Worm (Caenorhabditis elegans) whole organism, L3 larva: ENCODE data around the gene C39B10.4.

Source experiments
- R02D3.7 ChIP-seq: fragments of 150-350 bp; optimal IDR thresholded peaks from 2 replicates; lab custom pipeline; 2014; ENCODE audit warnings: missing biosample characterization, missing genetic modification characterization
- ZK546.5 ChIP-seq: sonication (generic microtip); optimal IDR thresholded peaks from 2 replicates; lab custom pipeline; 2017; ENCODE audit warnings: missing biosample characterization, missing genetic modification characterization
- aly-2 ChIP-seq: fragments of 150-350 bp; optimal IDR thresholded peaks from 2 replicates; lab custom pipeline; 2014; ENCODE audit warnings: missing biosample characterization, missing genetic modification characterization
- ama-1 ChIP-seq: fragments of 150-350 bp; optimal IDR thresholded peaks from 2 replicates; lab custom pipeline; 2018
- ceh-16 ChIP-seq: sonication (generic microtip); optimal IDR thresholded peaks from 2 replicates; lab custom pipeline; 2017; ENCODE audit warnings: missing biosample characterization, missing genetic modification characterization
- ceh-28 ChIP-seq: fragments of 150-350 bp; optimal IDR thresholded peaks from 2 replicates; lab custom pipeline; 2014; ENCODE audit warnings: missing biosample characterization, missing genetic modification reagents, missing genetic modification characterization
- ceh-82 ChIP-seq: fragments of 150-350 bp; optimal IDR thresholded peaks from 2 replicates; lab custom pipeline; 2014; ENCODE audit warnings: missing biosample characterization, missing genetic modification characterization
- ceh-9 ChIP-seq: sonication (generic microtip); optimal IDR thresholded peaks from 2 replicates; lab custom pipeline; 2018; ENCODE audit warnings: missing biosample characterization, missing genetic modification characterization
- daf-12 ChIP-seq: fragments of 150-350 bp; optimal IDR thresholded peaks from 2 replicates; lab custom pipeline; 2014; ENCODE audit warnings: missing biosample characterization, missing genetic modification reagents, missing genetic modification characterization
- egl-27 ChIP-seq: sonication (generic microtip); optimal IDR thresholded peaks from 4 replicates; lab custom pipeline; 2017; ENCODE audit warnings: missing biosample characterization, missing genetic modification reagents, missing genetic modification characterization
- egl-5 ChIP-seq: fragments of 150-350 bp; optimal IDR thresholded peaks from 2 replicates; lab custom pipeline; 2017; ENCODE audit warnings: missing biosample characterization, missing genetic modification reagents, missing genetic modification characterization, inconsistent platforms
- elt-1 ChIP-seq: fragments of 150-350 bp; optimal IDR thresholded peaks from 2 replicates; lab custom pipeline; 2014; ENCODE audit warnings: missing biosample characterization, missing genetic modification characterization
- elt-2 ChIP-seq: sonication (generic microtip); optimal IDR thresholded peaks from 2 replicates; lab custom pipeline; 2016; ENCODE audit warnings: missing genetic modification reagents, mild to moderate bottlenecking, missing genetic modification characterization, missing compliant biosample characterization
- elt-3 ChIP-seq, 3 experiments: fragments of 150-350 bp in 1 of 3; sonication (generic microtip) in 2 of 3; optimal IDR thresholded peaks; 2 replicates in 2 of 3; 4 replicates in 1 of 3; lab custom pipeline; 2014 to 2017; ENCODE audit warnings: missing biosample characterization in 3 of 3, missing genetic modification characterization in 3 of 3
- eor-1 ChIP-seq, 2 experiments: fragments of 150-350 bp; optimal IDR thresholded peaks; 2 replicates each; lab custom pipeline; 2014 to 2018; ENCODE audit warnings: missing biosample characterization in 2 of 2, missing genetic modification characterization in 2 of 2
- fkh-10 ChIP-seq: sonication (generic microtip); optimal IDR thresholded peaks from 2 replicates; lab custom pipeline; 2017; ENCODE audit warnings: missing biosample characterization, missing genetic modification reagents, missing genetic modification characterization
- fkh-2 ChIP-seq: fragments of 150-350 bp; optimal IDR thresholded peaks from 2 replicates; lab custom pipeline; 2014; ENCODE audit warnings: missing biosample characterization, missing genetic modification reagents, missing genetic modification characterization
- fos-1 ChIP-seq: fragments of 150-350 bp; optimal IDR thresholded peaks from 2 replicates; lab custom pipeline; 2014; ENCODE audit warnings: missing biosample characterization, missing genetic modification characterization
- hmg-11 ChIP-seq: sonication (generic microtip); optimal IDR thresholded peaks from 2 replicates; lab custom pipeline; 2016; ENCODE audit warnings: missing genetic modification characterization, missing compliant biosample characterization
- jun-1 ChIP-seq: fragments of 150-350 bp; optimal IDR thresholded peaks from 2 replicates; lab custom pipeline; 2014; ENCODE audit warnings: missing biosample characterization, missing genetic modification reagents, missing genetic modification characterization
- lin-39 ChIP-seq: fragments of 150-350 bp; optimal IDR thresholded peaks from 2 replicates; lab custom pipeline; 2018; ENCODE audit warnings: missing biosample characterization, missing genetic modification reagents, missing genetic modification characterization
- lsy-12 ChIP-seq: sonication (generic microtip); optimal IDR thresholded peaks from 2 replicates; lab custom pipeline; 2016; ENCODE audit warnings: mild to moderate bottlenecking, missing genetic modification characterization, missing compliant biosample characterization
- mdl-1 ChIP-seq: fragments of 150-350 bp; optimal IDR thresholded peaks from 2 replicates; lab custom pipeline; 2014; ENCODE audit warnings: missing biosample characterization, missing genetic modification characterization
- nfya-1 ChIP-seq: sonication (generic microtip); optimal IDR thresholded peaks from 2 replicates; lab custom pipeline; 2017; ENCODE audit warnings: missing genetic modification characterization, mild to moderate bottlenecking, missing compliant biosample characterization, antibody characterized with exemption, moderate library complexity; ENCODE audit not compliant: insufficient read depth
- nhr-11 ChIP-seq: fragments of 150-350 bp; optimal IDR thresholded peaks from 2 replicates; lab custom pipeline; 2014; ENCODE audit warnings: missing biosample characterization, missing genetic modification characterization
- nhr-23 ChIP-seq: fragments of 150-350 bp; optimal IDR thresholded peaks from 2 replicates; lab custom pipeline; 2014; ENCODE audit warnings: missing biosample characterization, missing genetic modification reagents, missing genetic modification characterization
- nhr-25 ChIP-seq: sonication (generic microtip); optimal IDR thresholded peaks from 2 replicates; lab custom pipeline; 2017; ENCODE audit warnings: missing biosample characterization, missing genetic modification characterization
- nhr-28 ChIP-seq: fragments of 150-350 bp; optimal IDR thresholded peaks from 2 replicates; lab custom pipeline; 2014; ENCODE audit warnings: missing biosample characterization, missing genetic modification characterization
- nhr-43 ChIP-seq: sonication (generic microtip); optimal IDR thresholded peaks from 2 replicates; lab custom pipeline; 2016; ENCODE audit warnings: mild to moderate bottlenecking, missing genetic modification characterization, missing compliant biosample characterization; ENCODE audit not compliant: poor library complexity, severe bottlenecking
- nhr-67 ChIP-seq: fragments of 150-350 bp; optimal IDR thresholded peaks from 2 replicates; lab custom pipeline; 2014; ENCODE audit warnings: missing biosample characterization, missing genetic modification characterization
- nhr-76 ChIP-seq: fragments of 150-350 bp; sonication (generic microtip); optimal IDR thresholded peaks from 5 replicates; lab custom pipeline; 2014; ENCODE audit warnings: missing biosample characterization, missing genetic modification characterization
- nhr-77 ChIP-seq: fragments of 150-350 bp; optimal IDR thresholded peaks from 2 replicates; lab custom pipeline; 2014; ENCODE audit warnings: missing biosample characterization, missing genetic modification characterization
- pha-4 ChIP-seq: fragments of 150-350 bp; optimal IDR thresholded peaks from 2 replicates; lab custom pipeline; 2014; ENCODE audit warnings: missing biosample characterization, missing genetic modification reagents, missing genetic modification characterization
- pqm-1 ChIP-seq: fragments of 150-350 bp; optimal IDR thresholded peaks from 2 replicates; lab custom pipeline; 2017; ENCODE audit warnings: missing biosample characterization, missing genetic modification characterization, inconsistent platforms
- sea-2 ChIP-seq: fragments of 150-350 bp; sonication (generic microtip); optimal IDR thresholded peaks from 4 replicates; lab custom pipeline; 2014; ENCODE audit warnings: missing biosample characterization, missing genetic modification reagents, missing genetic modification characterization
- skn-1 ChIP-seq: fragments of 150-350 bp; optimal IDR thresholded peaks from 2 replicates; lab custom pipeline; 2014; ENCODE audit warnings: missing biosample characterization, missing genetic modification characterization
- tbx-2 ChIP-seq: sonication (generic microtip); optimal IDR thresholded peaks from 2 replicates; lab custom pipeline; 2016; ENCODE audit warnings: mild to moderate bottlenecking, missing genetic modification characterization, missing compliant biosample characterization
- unc-39 ChIP-seq: sonication (generic microtip); optimal IDR thresholded peaks from 4 replicates; lab custom pipeline; 2017; ENCODE audit warnings: missing biosample characterization, missing genetic modification characterization
- unc-62 ChIP-seq: fragments of 150-350 bp; sonication (generic microtip); optimal IDR thresholded peaks from 4 replicates; lab custom pipeline; 2014; ENCODE audit warnings: missing biosample characterization, missing genetic modification reagents, missing genetic modification characterization
- zag-1 ChIP-seq: fragments of 150-350 bp; optimal IDR thresholded peaks from 2 replicates; lab custom pipeline; 2014; ENCODE audit warnings: missing biosample characterization, missing genetic modification characterization
- ztf-11 ChIP-seq: fragments of 150-350 bp; optimal IDR thresholded peaks from 2 replicates; lab custom pipeline; 2014; ENCODE audit warnings: missing biosample characterization, missing genetic modification characterization
- ztf-4 ChIP-seq: fragments of 150-350 bp; optimal IDR thresholded peaks from 2 replicates; lab custom pipeline; 2014; ENCODE audit warnings: missing biosample characterization, missing genetic modification characterization

C39B10.4 gene

DNA sequence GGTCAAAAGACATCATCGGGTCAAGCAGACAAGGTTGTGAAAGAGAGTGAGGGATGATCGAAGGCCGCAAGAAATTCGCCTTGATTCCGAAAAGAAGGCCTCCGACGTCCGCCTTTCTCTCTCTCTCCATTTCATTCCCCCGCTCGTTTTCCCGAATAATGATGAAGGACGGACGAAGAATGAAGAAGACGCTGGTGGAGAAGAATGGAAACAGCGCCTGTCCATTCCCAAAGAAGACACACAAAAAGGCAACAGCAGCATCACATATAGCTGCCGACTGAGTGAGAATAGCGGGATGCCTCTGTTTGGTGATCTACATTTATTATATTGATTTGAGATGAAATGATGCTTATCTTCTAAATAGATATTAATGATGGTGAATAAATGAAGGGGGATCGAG lies 15.6 kb upstream of the C39B10.4 start:
- TF ChIP-seq elt-2 (tag; lab: Kevin White, UChicago) (no peak), nhr-23 (tag; lab: Kevin White, UChicago) (peak; percentile 22), nhr-25 (tag; lab: Kevin White, UChicago) (peak; percentile 71)

DNA sequence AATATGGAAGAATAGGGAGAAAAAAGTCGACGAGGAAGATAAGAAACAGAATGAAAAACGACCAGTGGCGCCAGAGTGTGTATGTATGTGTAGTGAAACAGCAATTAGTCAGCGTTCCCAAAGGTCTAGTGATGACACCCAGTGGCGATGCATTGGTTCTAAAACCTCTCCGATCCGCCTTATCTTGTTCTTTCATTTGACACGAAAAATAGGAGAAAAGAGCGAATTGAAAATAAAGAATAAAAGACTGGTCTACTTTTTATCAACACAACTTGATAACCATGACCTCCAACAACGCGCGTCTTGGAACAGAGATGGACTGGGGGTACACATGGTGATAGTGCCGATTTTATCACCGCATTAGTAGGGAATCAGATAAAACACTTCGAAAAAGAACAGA lies 13.9 kb upstream of the C39B10.4 start:
- TF ChIP-seq nfya-1 (peak; percentile 46), unc-62 (GFP tag; lab: Kevin White, UChicago) (peak; percentile 23), nhr-25 (tag; lab: Kevin White, UChicago) (peak; percentile 8), sea-2 (GFP tag; lab: Kevin White, UChicago) (no peak), nhr-23 (tag; lab: Kevin White, UChicago) (peak; percentile 65), hmg-11 (tag; lab: Kevin White, UChicago) (peak; percentile 14), elt-1 (peak; percentile 11), nhr-43 (tag; lab: Kevin White, UChicago) (peak; percentile 33), nhr-77 (no peak), elt-2 (tag; lab: Kevin White, UChicago) (peak; percentile 84), lin-39 (tag; lab: Kevin White, UChicago) (peak; percentile 88), skn-1 (tag; lab: Kevin White, UChicago) (no peak), ceh-28 (tag; lab: Kevin White, UChicago) (peak; percentile 11), elt-3 (tag; optimal IDR thresholded peaks at IDR 0.05; lab: Kevin White, UChicago) (peak in 1 of 3 experiments; percentile 83), ceh-16 (no peak)

DNA sequence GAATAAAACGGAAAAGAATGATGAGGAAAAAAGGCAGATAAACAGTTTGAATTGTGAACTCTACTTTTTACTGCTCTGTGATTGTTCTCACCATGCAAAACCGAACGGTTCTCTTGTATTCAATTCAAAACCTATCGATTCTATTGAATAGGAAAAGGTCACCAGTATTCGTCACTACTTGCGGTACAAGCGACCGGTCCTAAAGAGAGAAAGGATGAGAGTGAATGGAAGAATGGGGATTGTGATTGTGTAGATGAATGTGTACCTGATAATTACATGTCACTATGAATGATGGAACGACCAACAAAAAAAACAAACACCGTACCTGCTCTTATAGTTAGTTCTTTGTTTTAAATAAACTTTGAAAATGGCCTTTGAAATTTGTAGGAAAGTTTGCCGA lies 12.0 kb upstream of the C39B10.4 start:
- no peak for TF ChIP-seq daf-12 (tag; lab: Kevin White, UChicago)
- TF ChIP-seq fos-1 = no peak
- no peak for TF ChIP-seq R02D3.7
- TF ChIP-seq nhr-76 (tag; lab: Kevin White, UChicago) = no peak
- TF ChIP-seq egl-27 (tag; lab: Kevin White, UChicago) = no peak
- TF ChIP-seq skn-1 (tag; lab: Kevin White, UChicago) = no peak
- no peak for TF ChIP-seq nhr-11
- TF ChIP-seq, all 47 proteins: peak for 0

DNA sequence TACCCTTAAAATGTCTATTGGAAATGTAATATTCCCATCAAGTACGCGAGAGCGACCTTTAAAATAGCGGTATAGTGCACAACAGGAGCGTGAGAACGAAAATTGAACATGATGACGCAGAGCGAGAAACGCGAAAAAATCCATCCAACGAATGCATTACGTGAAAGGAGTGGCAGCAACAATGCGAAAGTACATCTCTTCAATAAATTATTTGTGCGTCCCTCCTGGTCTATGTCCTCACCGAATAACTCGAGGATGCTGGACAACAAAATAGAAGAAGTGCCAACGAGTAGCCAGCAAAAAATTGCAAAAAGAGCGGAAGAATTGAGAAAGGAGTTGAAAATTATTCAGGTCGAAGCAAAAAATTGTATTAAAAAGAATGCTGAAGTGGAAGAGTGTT lies 10.9 kb upstream of the C39B10.4 start:
- TF ChIP-seq nfya-1 (peak; percentile 3), ztf-11 (tag; lab: Kevin White, UChicago) (no peak)

DNA sequence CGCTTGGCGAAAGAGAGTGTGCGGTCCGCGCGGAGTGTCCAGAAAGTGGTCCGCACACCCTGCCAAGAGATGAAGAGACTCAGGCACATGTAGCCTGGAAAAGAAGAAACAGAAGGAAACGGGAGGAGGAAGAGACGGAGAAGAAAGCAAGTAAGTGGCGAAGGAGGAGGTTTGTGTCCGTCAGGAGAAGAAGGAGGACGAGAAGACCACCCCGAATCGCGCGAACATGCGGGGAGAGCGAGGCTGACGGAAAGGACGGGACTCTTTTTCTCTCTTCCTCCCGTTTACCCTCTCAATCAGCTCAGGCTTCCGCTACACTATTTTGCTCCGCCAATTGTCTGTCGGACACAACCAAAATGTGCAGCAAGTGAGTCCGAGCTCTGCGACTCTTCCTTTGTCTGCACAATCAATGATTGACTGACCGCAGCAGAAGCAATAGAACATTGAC lies 9.3 kb upstream of the C39B10.4 start:
- TF ChIP-seq ama-1 (lab: Kevin White, UChicago) (no peak), jun-1 (no peak), nfya-1 (peak; percentile 86), eor-1 (tag; optimal IDR thresholded peaks at IDR 0.05; lab: Kevin White, UChicago) (no peak), aly-2 (no peak), sea-2 (GFP tag; lab: Kevin White, UChicago) (no peak), elt-3 (tag; optimal IDR thresholded peaks at IDR 0.05; lab: Kevin White, UChicago) (no peak), unc-62 (GFP tag; lab: Kevin White, UChicago) (peak; percentile 23), ztf-11 (tag; lab: Kevin White, UChicago) (no peak), elt-1 (no peak), nhr-28 (no peak), tbx-2 (peak; percentile 82), daf-12 (tag; lab: Kevin White, UChicago) (no peak), nhr-43 (tag; lab: Kevin White, UChicago) (no peak), ceh-82 (peak; percentile 56), skn-1 (tag; lab: Kevin White, UChicago) (no peak), pqm-1 (tag; lab: Kevin White, UChicago) (no peak), egl-27 (tag; lab: Kevin White, UChicago) (no peak), pha-4 (tag; lab: Kevin White, UChicago) (peak; percentile 26), fos-1 (no peak), lsy-12 (tag; lab: Kevin White, UChicago) (no peak), ceh-9 (tag; lab: Kevin White, UChicago) (no peak), mdl-1 (tag; lab: Kevin White, UChicago) (peak; percentile 58), nhr-67 (tag; lab: Kevin White, UChicago) (no peak), fkh-2 (no peak), nhr-77 (no peak), fkh-10 (GFP tag; lab: Kevin White, UChicago) (peak; percentile 97), egl-5 (tag; lab: Kevin White, UChicago) (peak; percentile 72), lin-39 (tag; lab: Kevin White, UChicago) (peak; percentile 94), unc-39 (tag; lab: Kevin White, UChicago) (no peak), zag-1 (tag; lab: Kevin White, UChicago) (peak; percentile 79), ZK546.5 (no peak), nhr-23 (tag; lab: Kevin White, UChicago) (no peak), R02D3.7 (peak; percentile 4), elt-2 (tag; lab: Kevin White, UChicago) (no peak), ceh-16 (no peak), ztf-4 (no peak), nhr-76 (tag; lab: Kevin White, UChicago) (no peak), hmg-11 (tag; lab: Kevin White, UChicago) (peak; percentile 81), nhr-25 (tag; lab: Kevin White, UChicago) (no peak)
